Fruit fly (Drosophila melanogaster) whole organism, embryonic: ENCODE data around the gene ATP7.

Source experiments
- Antp ChIP-seq: fragments of 200-800 bp; sonication (Bioruptor generic); optimal IDR thresholded peaks from 3 replicates; lab custom pipeline; 2016; ENCODE audit warnings: missing biosample characterization, missing genetic modification characterization
- Bgb ChIP-seq: fragments of 200-800 bp; sonication (Bioruptor generic); IDR thresholded peaks from 2 replicates; pipeline ENCODE4 v1.3.6; 2022; ENCODE audit warnings: missing biosample characterization, missing genetic modification characterization; ENCODE audit not compliant: partially characterized antibody
- CG10267 ChIP-seq: fragments of 200-800 bp; sonication (Bioruptor generic); optimal IDR thresholded peaks from 2 replicates; lab custom pipeline; 2018; ENCODE audit warnings: missing biosample characterization, mild to moderate bottlenecking, missing genetic modification characterization, moderate library complexity
- CG10565 ChIP-seq: fragments of 200-800 bp; sonication (Bioruptor generic); optimal IDR thresholded peaks from 3 replicates; lab custom pipeline; 2016; ENCODE audit warnings: missing biosample characterization, mild to moderate bottlenecking, missing genetic modification characterization
- CG10654 ChIP-seq: fragments of 200-800 bp; sonication (Bioruptor generic); optimal IDR thresholded peaks from 2 replicates; lab custom pipeline; 2016; ENCODE audit warnings: missing biosample characterization, missing genetic modification characterization
- CG11696 ChIP-seq: fragments of 200-800 bp; sonication (Bioruptor generic); IDR thresholded peaks from 2 replicates; pipeline ENCODE4 v1.3.6; 2022; ENCODE audit warnings: missing biosample characterization, missing genetic modification characterization
- CG12299 ChIP-seq: fragments of 200-800 bp; sonication (Bioruptor generic); optimal IDR thresholded peaks from 2 replicates; lab custom pipeline; 2018; ENCODE audit warnings: missing biosample characterization, mild to moderate bottlenecking, missing genetic modification characterization
- CG12769 ChIP-seq: fragments of 200-800 bp; sonication (Bioruptor generic); optimal IDR thresholded peaks from 2 replicates; lab custom pipeline; 2019; ENCODE audit warnings: missing biosample characterization, mild to moderate bottlenecking, missing genetic modification characterization, moderate library complexity
- CG13424 ChIP-seq: fragments of 200-800 bp; sonication (Bioruptor generic); optimal IDR thresholded peaks from 2 replicates; lab custom pipeline; 2019; ENCODE audit warnings: missing biosample characterization, mild to moderate bottlenecking, missing genetic modification characterization, moderate library complexity
- CG14050 ChIP-seq: fragments of 200-800 bp; sonication (Bioruptor generic); IDR thresholded peaks from 3 replicates; pipeline ENCODE4 v1.3.6; 2022; ENCODE audit warnings: missing biosample characterization, missing genetic modification characterization
- CG16779 ChIP-seq: fragments of 200-800 bp; sonication (Bioruptor generic); IDR thresholded peaks from 2 replicates; pipeline ENCODE4 v1.3.6; 2022; ENCODE audit warnings: missing biosample characterization, missing genetic modification characterization
- CG17359 ChIP-seq: fragments of 200-800 bp; sonication (Bioruptor generic); optimal IDR thresholded peaks from 3 replicates; lab custom pipeline; 2018; ENCODE audit warnings: missing biosample characterization, mild to moderate bottlenecking, missing genetic modification characterization, moderate library complexity
- CG17568 ChIP-seq: fragments of 200-800 bp; sonication (Bioruptor generic); optimal IDR thresholded peaks from 2 replicates; lab custom pipeline; 2018; ENCODE audit warnings: missing biosample characterization, mild to moderate bottlenecking, missing genetic modification characterization, moderate library complexity
- CG18476 ChIP-seq: fragments of 200-800 bp; sonication (Bioruptor generic); optimal IDR thresholded peaks from 2 replicates; lab custom pipeline; 2016; ENCODE audit warnings: missing biosample characterization, mild to moderate bottlenecking, missing genetic modification characterization
- CG2116 ChIP-seq: fragments of 200-800 bp; sonication (Bioruptor generic); optimal IDR thresholded peaks from 3 replicates; lab custom pipeline; 2018; ENCODE audit warnings: missing biosample characterization, mild to moderate bottlenecking, missing genetic modification characterization
- CG2199 ChIP-seq: fragments of 200-800 bp; sonication (Bioruptor generic); IDR thresholded peaks from 3 replicates; pipeline ENCODE4 v1.3.6; 2022; ENCODE audit warnings: missing biosample characterization, missing genetic modification characterization
- CG31441 ChIP-seq: fragments of 200-800 bp; sonication (Bioruptor generic); IDR thresholded peaks from 2 replicates; pipeline ENCODE4 v1.3.6; 2022; ENCODE audit warnings: missing biosample characterization, missing genetic modification characterization
- CG32772 ChIP-seq: fragments of 200-800 bp; sonication (Bioruptor generic); IDR thresholded peaks from 2 replicates; pipeline ENCODE4 v1.3.6; 2022; ENCODE audit warnings: missing biosample characterization, missing genetic modification characterization
- CG4424 ChIP-seq: fragments of 200-800 bp; sonication (Bioruptor generic); optimal IDR thresholded peaks from 3 replicates; lab custom pipeline; 2016; ENCODE audit warnings: missing biosample characterization, missing genetic modification characterization
- CG6854 ChIP-seq: fragments of 200-800 bp; sonication (Bioruptor generic); optimal IDR thresholded peaks from 3 replicates; lab custom pipeline; 2017; ENCODE audit warnings: missing biosample characterization, mild to moderate bottlenecking, missing genetic modification characterization
- CG7786 ChIP-seq: fragments of 200-800 bp; sonication (Bioruptor generic); optimal IDR thresholded peaks from 2 replicates; lab custom pipeline; 2016; ENCODE audit warnings: missing biosample characterization, missing genetic modification characterization
- CG7963 ChIP-seq: fragments of 200-800 bp; sonication (Bioruptor generic); IDR thresholded peaks from 3 replicates; pipeline ENCODE4 v1.3.6; 2022; ENCODE audit warnings: missing biosample characterization, missing genetic modification characterization; ENCODE audit not compliant: partially characterized antibody
- CG9437 ChIP-seq: fragments of 200-800 bp; sonication (Bioruptor generic); optimal IDR thresholded peaks from 2 replicates; lab custom pipeline; 2018; ENCODE audit warnings: missing biosample characterization, mild to moderate bottlenecking, missing genetic modification characterization
- CHES-1-like ChIP-seq: fragments of 200-800 bp; sonication (Bioruptor generic); optimal IDR thresholded peaks from 2 replicates; lab custom pipeline; 2016; ENCODE audit warnings: missing biosample characterization, missing genetic modification characterization
- D19B ChIP-seq: fragments of 200-800 bp; sonication (Bioruptor generic); optimal IDR thresholded peaks from 2 replicates; lab custom pipeline; 2017; ENCODE audit warnings: missing biosample characterization, mild to moderate bottlenecking, missing genetic modification characterization
- E2f2 ChIP-seq: fragments of 200-800 bp; sonication (Bioruptor generic); IDR thresholded peaks from 2 replicates; pipeline ENCODE4 v1.3.6; 2022; ENCODE audit warnings: missing biosample characterization, missing genetic modification characterization
- Lim3 ChIP-seq: fragments of 200-800 bp; sonication (Bioruptor generic); IDR thresholded peaks from 2 replicates; pipeline ENCODE4 v1.3.6; 2022; ENCODE audit warnings: missing biosample characterization, missing genetic modification characterization
- Nf-YC ChIP-seq: fragments of 200-800 bp; optimal IDR thresholded peaks from 3 replicates; lab custom pipeline; 2019; ENCODE audit warnings: missing biosample characterization, mild to moderate bottlenecking, missing genetic modification characterization, moderate library complexity
- Oli ChIP-seq: fragments of 200-800 bp; sonication (Bioruptor generic); optimal IDR thresholded peaks from 2 replicates; lab custom pipeline; 2018; ENCODE audit warnings: missing biosample characterization, mild to moderate bottlenecking, missing genetic modification characterization, moderate library complexity
- Opbp ChIP-seq: fragments of 200-800 bp; sonication (Bioruptor generic); IDR thresholded peaks from 3 replicates; pipeline ENCODE4 v1.3.6; 2022; ENCODE audit warnings: missing biosample characterization, missing genetic modification characterization; ENCODE audit not compliant: partially characterized antibody
- Optix ChIP-seq: fragments of 200-800 bp; sonication (Bioruptor generic); IDR thresholded peaks from 3 replicates; pipeline ENCODE4 v1.3.6; 2022; ENCODE audit warnings: missing biosample characterization, missing genetic modification characterization
- Side ChIP-seq: fragments of 200-800 bp; sonication (Bioruptor generic); optimal IDR thresholded peaks from 2 replicates; lab custom pipeline; 2016; ENCODE audit warnings: missing biosample characterization, missing genetic modification characterization
- Sox102F ChIP-seq: fragments of 200-800 bp; sonication (Bioruptor generic); optimal IDR thresholded peaks from 2 replicates; lab custom pipeline; 2018; ENCODE audit warnings: missing biosample characterization, mild to moderate bottlenecking, missing genetic modification characterization, moderate library complexity
- Ssrp ChIP-seq: fragments of 200-800 bp; sonication (Bioruptor generic); optimal IDR thresholded peaks from 2 replicates; lab custom pipeline; 2018; ENCODE audit warnings: missing biosample characterization, mild to moderate bottlenecking, missing genetic modification characterization, moderate library complexity
- Vsx1 ChIP-seq: fragments of 200-800 bp; sonication (Bioruptor generic); optimal IDR thresholded peaks from 2 replicates; lab custom pipeline; 2017; ENCODE audit warnings: missing biosample characterization, mild to moderate bottlenecking, missing genetic modification characterization, missing genetic modification reagents
- Xrp1 ChIP-seq: fragments of 200-800 bp; sonication (Bioruptor generic); IDR thresholded peaks from 2 replicates; pipeline ENCODE4 v1.3.6; 2022; ENCODE audit warnings: missing biosample characterization, missing genetic modification characterization
- ac ChIP-seq: fragments of 200-800 bp; sonication (Bioruptor generic); optimal IDR thresholded peaks from 3 replicates; lab custom pipeline; 2017; ENCODE audit warnings: missing biosample characterization, mild to moderate bottlenecking, missing genetic modification characterization
- bsh ChIP-seq, 2 experiments: fragments of 200-800 bp; sonication (Bioruptor generic); optimal IDR thresholded peaks; 2 replicates each; lab custom pipeline; 2017 to 2018; ENCODE audit warnings: mild to moderate bottlenecking in 2 of 2, missing biosample characterization in 2 of 2, missing genetic modification characterization in 2 of 2, moderate library complexity in 1 of 2
- exex ChIP-seq: fragments of 200-800 bp; sonication (Bioruptor generic); optimal IDR thresholded peaks from 4 replicates; lab custom pipeline; 2018; ENCODE audit warnings: missing biosample characterization, mild to moderate bottlenecking, missing genetic modification characterization, moderate library complexity
- fd96Cb ChIP-seq: fragments of 200-800 bp; sonication (Bioruptor generic); optimal IDR thresholded peaks from 2 replicates; lab custom pipeline; 2018; ENCODE audit warnings: missing biosample characterization, mild to moderate bottlenecking, missing genetic modification characterization, moderate library complexity
- gce ChIP-seq: fragments of 200-800 bp; sonication (Bioruptor generic); IDR thresholded peaks from 3 replicates; pipeline ENCODE4 v1.3.6; 2022; ENCODE audit warnings: missing biosample characterization, missing genetic modification characterization
- grau ChIP-seq: fragments of 200-800 bp; optimal IDR thresholded peaks from 3 replicates; lab custom pipeline; 2019; ENCODE audit warnings: missing biosample characterization, mild to moderate bottlenecking, missing genetic modification characterization, moderate library complexity
- gro ChIP-seq: fragments of 200-800 bp; sonication (Bioruptor generic); optimal IDR thresholded peaks from 2 replicates; lab custom pipeline; 2016; ENCODE audit warnings: missing biosample characterization, missing genetic modification characterization
- gt ChIP-seq: fragments of 200-800 bp; sonication (Bioruptor generic); IDR thresholded peaks from 2 replicates; pipeline ENCODE4 v1.3.6; 2022; ENCODE audit warnings: missing biosample characterization, missing genetic modification characterization
- lmd ChIP-seq: fragments of 200-800 bp; sonication (Bioruptor generic); IDR thresholded peaks from 2 replicates; pipeline ENCODE4 v1.3.6; 2022; ENCODE audit warnings: missing biosample characterization, missing genetic modification characterization
- mam ChIP-seq: fragments of 200-800 bp; sonication (Bioruptor generic); optimal IDR thresholded peaks from 3 replicates; lab custom pipeline; 2016; ENCODE audit warnings: missing biosample characterization, missing genetic modification characterization
- oc ChIP-seq: fragments of 200-800 bp; sonication (Bioruptor generic); optimal IDR thresholded peaks from 2 replicates; lab custom pipeline; 2018; ENCODE audit warnings: missing biosample characterization, mild to moderate bottlenecking, missing genetic modification characterization, moderate library complexity
- pfk ChIP-seq: fragments of 200-800 bp; sonication (Bioruptor generic); optimal IDR thresholded peaks from 2 replicates; lab custom pipeline; 2018; ENCODE audit warnings: missing biosample characterization, mild to moderate bottlenecking, missing genetic modification characterization, moderate library complexity
- sd ChIP-seq: fragments of 200-800 bp; sonication (Bioruptor generic); optimal IDR thresholded peaks from 3 replicates; lab custom pipeline; 2018; ENCODE audit warnings: missing biosample characterization, mild to moderate bottlenecking, missing genetic modification characterization, moderate library complexity
- sima ChIP-seq: fragments of 200-800 bp; sonication (Bioruptor generic); optimal IDR thresholded peaks from 2 replicates; lab custom pipeline; 2016; ENCODE audit warnings: missing biosample characterization, missing genetic modification characterization
- trh ChIP-seq: fragments of 200-800 bp; sonication (Bioruptor generic); optimal IDR thresholded peaks from 2 replicates; lab custom pipeline; 2016; ENCODE audit warnings: missing biosample characterization, missing genetic modification characterization

The ATP7 gene

dm6 chrX:11888142-11888541 is 33.3 kb downstream of the ATP7 start, which contains the start of gene CG1840 (continued):
- TF ChIP-seq CG12299 = no peak
- TF ChIP-seq CG9437 (GFP tag; lab: Kevin White, UChicago) = no peak
- no peak for TF ChIP-seq CG14050 (GFP tag; lab: Robert Waterston, UW)
- no peak for TF ChIP-seq sima (GFP tag; lab: Kevin White, UChicago)
- no peak for TF ChIP-seq mam
- TF ChIP-seq CG6854 (GFP tag; lab: Kevin White, UChicago) = no peak
- TF ChIP-seq CG31441 (GFP tag; lab: Robert Waterston, UW) = no peak
- TF ChIP-seq Oli = no peak
- TF ChIP-seq Opbp (GFP tag; lab: Robert Waterston, UW) = peak; percentile 72
- TF ChIP-seq gce (GFP tag; lab: Robert Waterston, UW) = no peak
- no peak for TF ChIP-seq CG4424 (GFP tag; lab: Kevin White, UChicago)
- no peak for TF ChIP-seq Vsx1 (GFP tag; lab: Kevin White, UChicago)
- no peak for TF ChIP-seq Ssrp
- no peak for TF ChIP-seq CG10654 (GFP tag; lab: Kevin White, UChicago)
- TF ChIP-seq sd (tag; lab: Kevin White, UChicago) = no peak
- TF ChIP-seq oc (tag; lab: Kevin White, UChicago) = no peak
- TF ChIP-seq fd96Cb = no peak
- TF ChIP-seq exex = no peak
- no peak for TF ChIP-seq CG10565 (GFP tag; lab: Kevin White, UChicago)
- no peak for TF ChIP-seq lmd (GFP tag; lab: Robert Waterston, UW)
- no peak for TF ChIP-seq gt
- no peak for TF ChIP-seq ac (GFP tag; lab: Kevin White, UChicago)
- TF ChIP-seq Side = no peak
- TF ChIP-seq CG13424 (tag; lab: Kevin White, UChicago) = peak; percentile 10
- TF ChIP-seq CG2199 (GFP tag; lab: Robert Waterston, UW) = no peak
- peak; percentile 25 for TF ChIP-seq grau
- TF ChIP-seq CG17359 (tag; lab: Kevin White, UChicago) = peak; percentile 65
- TF ChIP-seq Lim3 (GFP tag; lab: Robert Waterston, UW) = no peak
- TF ChIP-seq Sox102F (GFP tag; lab: Kevin White, UChicago) = no peak
- no peak for TF ChIP-seq pfk
- TF ChIP-seq CG7963 (GFP tag; lab: Robert Waterston, UW) = peak; percentile 55; the same call in 2 of the 3 replicates
- TF ChIP-seq trh (GFP tag; lab: Kevin White, UChicago) = no peak
- no peak for TF ChIP-seq D19B (GFP tag; lab: Kevin White, UChicago)
- no peak for TF ChIP-seq bsh (GFP tag; optimal IDR thresholded peaks at IDR 0.05; lab: Kevin White, UChicago)
- no peak for TF ChIP-seq Optix (GFP tag; lab: Robert Waterston, UW)
- no peak for TF ChIP-seq CG17568 (GFP tag; lab: Kevin White, UChicago)
- no peak for TF ChIP-seq Xrp1 (GFP tag; lab: Robert Waterston, UW)
- TF ChIP-seq CG7786 (GFP tag; lab: Kevin White, UChicago) = no peak
- no peak for TF ChIP-seq CG12769
- peak; percentile 40 for TF ChIP-seq gro (GFP tag; lab: Kevin White, UChicago)
- TF ChIP-seq CHES-1-like = no peak
- no peak for TF ChIP-seq CG18476
- TF ChIP-seq Bgb = peak; percentile 72
- TF ChIP-seq Nf-YC (tag; lab: Kevin White, UChicago) = no peak
- peak; percentile 44 for TF ChIP-seq CG10267 (tag; lab: Kevin White, UChicago)
- peak; percentile 1 for TF ChIP-seq CG2116
- TF ChIP-seq CG32772 = peak; percentile 59; the same call in 1 of the 2 replicates
- 0 out of 2 replicates have a peak, but pooled peaks have one; percentile 20 for TF ChIP-seq E2f2 (GFP tag; lab: Robert Waterston, UW)
- no peak for TF ChIP-seq Antp (GFP tag; lab: Kevin White, UChicago)
- no peak for TF ChIP-seq CG16779
- TF ChIP-seq CG11696 (GFP tag; lab: Robert Waterston, UW) = no peak
